Worm (Caenorhabditis elegans): Measurements from ENCODE around the gene grl-15.

The grl-15 gene

DNA sequence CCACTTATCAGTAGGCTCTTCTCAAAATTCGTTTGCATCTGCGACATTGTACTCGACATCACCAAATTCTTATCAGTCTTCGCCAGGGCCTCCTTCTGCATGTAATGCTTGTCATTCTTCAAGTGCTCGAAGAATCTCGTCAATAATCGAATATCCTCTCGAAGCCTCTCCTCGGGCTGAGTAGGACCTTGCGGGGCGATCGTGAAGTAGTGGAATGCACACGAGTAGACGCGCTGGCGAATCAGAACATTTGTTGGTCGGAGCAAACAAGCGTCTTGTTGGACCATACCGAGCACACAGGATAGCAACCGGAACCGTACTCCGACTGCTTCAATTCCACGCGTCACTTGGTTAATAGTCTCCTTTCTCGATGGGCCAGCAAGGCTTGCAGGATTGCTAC is 24.6 kb upstream of the grl-15 start:
- no peak for TF ChIP-seq daf-8 (GFP tag; IDR thresholded peaks at IDR 0.05)
- TF ChIP-seq unc-130 (GFP tag; optimal IDR thresholded peaks at IDR 0.05), result no peak
- TF ChIP-seq ZK546.5 (tag; optimal IDR thresholded peaks at IDR 0.05), result no peak
- TF ChIP-seq ceh-20 (GFP tag; IDR thresholded peaks at IDR 0.05), result no peak
- no peak for TF ChIP-seq hlh-30 (tag; optimal IDR thresholded peaks at IDR 0.05; ENCODE audit: insufficient read depth)
- no peak for TF ChIP-seq pqm-1 (tag; optimal IDR thresholded peaks at IDR 0.05)
- TF ChIP-seq unc-62 (GFP tag; optimal IDR thresholded peaks at IDR 0.05 in 1 of 2), result peak in 1 of 2 experiments; percentile 93
- TF ChIP-seq unc-62 (tag; optimal IDR thresholded peaks at IDR 0.05), result no peak
- no peak for TF ChIP-seq zfp-3 (GFP tag; conservative IDR thresholded peaks at IDR 0.05)
- no peak for TF ChIP-seq ZK337.2 (GFP tag; IDR thresholded peaks at IDR 0.05)
- TF ChIP-seq Y105C5A.15 (GFP tag; IDR thresholded peaks at IDR 0.05), result no peak
- TF ChIP-seq dmd-8 (GFP tag; IDR thresholded peaks at IDR 0.05), result no peak
- no peak for TF ChIP-seq nhr-111 (GFP tag; optimal IDR thresholded peaks at IDR 0.05)
- TF ChIP-seq nhr-11 (tag; optimal IDR thresholded peaks at IDR 0.05), result no peak
- peak; percentile 1 for TF ChIP-seq aha-1 (tag)

DNA sequence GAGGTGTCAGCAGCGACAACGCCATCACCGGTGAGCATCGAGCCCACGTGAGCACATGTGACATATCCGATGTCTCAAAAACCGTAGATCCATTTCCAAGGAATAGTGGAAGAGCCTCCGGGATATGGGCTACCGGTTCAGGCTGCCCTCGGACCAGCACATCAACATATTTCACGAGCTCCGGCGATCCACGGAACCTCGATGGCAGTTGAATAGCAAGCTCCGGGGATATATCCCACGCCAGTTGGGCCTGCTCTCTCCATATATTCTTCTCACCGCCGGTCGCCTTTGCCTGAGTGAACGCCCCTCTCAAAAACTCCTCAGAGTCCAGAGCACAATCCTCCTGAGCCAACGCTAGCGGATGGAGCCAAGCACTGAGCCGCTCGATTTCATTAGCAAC is 24.0 kb upstream of the grl-15 start:
- TF ChIP-seq pha-4 (GFP tag; IDR thresholded peaks at IDR 0.05), result no peak
- no peak for TF ChIP-seq pha-4 (tag; optimal IDR thresholded peaks at IDR 0.05)
- peak; percentile 56 for TF ChIP-seq set-16 (GFP tag; IDR thresholded peaks at IDR 0.05)
- 0 out of 2 replicates have a peak, but pooled peaks have one; percentile 5 for TF ChIP-seq F26F4.8 (GFP tag; conservative IDR thresholded peaks at IDR 0.05)

DNA sequence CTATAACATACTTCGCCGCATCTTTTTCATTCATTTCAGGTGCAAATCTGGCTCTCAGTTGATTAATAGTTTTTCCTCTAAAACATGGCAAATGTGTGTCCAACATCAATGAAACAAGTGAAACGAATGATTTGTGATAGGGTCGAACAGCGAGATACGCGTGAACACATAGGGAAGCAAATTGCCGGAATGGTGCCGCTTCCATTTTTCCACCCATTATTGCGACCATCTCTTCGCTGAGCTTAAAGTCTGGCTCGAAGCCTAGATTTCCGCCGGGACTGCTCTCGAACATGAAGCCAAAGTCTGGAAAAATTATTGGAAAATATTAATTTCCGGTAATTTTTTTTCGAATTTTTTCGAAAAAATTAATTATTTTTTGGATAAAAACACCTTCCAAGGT is 17.5 kb upstream of the grl-15 start:
- TF ChIP-seq aha-1 (tag) (peak; percentile 91), hmg-1.1 (GFP tag; IDR thresholded peaks at IDR 0.05) (no peak)

DNA sequence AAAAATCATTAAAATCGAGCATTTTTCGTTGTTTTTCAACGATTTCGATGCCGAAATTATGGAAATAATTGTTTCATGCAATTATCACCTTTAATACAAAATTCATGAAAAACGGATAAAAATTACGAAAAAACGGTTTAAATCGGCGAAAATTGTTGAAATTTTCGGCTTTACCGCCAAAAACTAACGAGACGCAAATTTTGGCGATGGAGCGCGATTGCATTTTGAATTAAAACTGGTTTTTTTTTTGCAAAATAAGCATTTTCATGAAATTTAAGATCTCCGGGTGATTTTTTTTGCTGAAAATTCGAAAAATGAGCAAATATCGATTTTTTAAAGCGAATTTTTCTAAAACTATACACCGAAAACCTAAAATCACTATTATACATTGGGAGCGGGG is 15.4 kb upstream of the grl-15 start:
- TF ChIP-seq nhr-237 (tag; optimal IDR thresholded peaks at IDR 0.05) (no peak), pha-4 (GFP tag; IDR thresholded peaks at IDR 0.05) (peak; percentile 12; the same call in 1 of the 2 replicates), pha-4 (tag; optimal IDR thresholded peaks at IDR 0.05) (no peak)

DNA sequence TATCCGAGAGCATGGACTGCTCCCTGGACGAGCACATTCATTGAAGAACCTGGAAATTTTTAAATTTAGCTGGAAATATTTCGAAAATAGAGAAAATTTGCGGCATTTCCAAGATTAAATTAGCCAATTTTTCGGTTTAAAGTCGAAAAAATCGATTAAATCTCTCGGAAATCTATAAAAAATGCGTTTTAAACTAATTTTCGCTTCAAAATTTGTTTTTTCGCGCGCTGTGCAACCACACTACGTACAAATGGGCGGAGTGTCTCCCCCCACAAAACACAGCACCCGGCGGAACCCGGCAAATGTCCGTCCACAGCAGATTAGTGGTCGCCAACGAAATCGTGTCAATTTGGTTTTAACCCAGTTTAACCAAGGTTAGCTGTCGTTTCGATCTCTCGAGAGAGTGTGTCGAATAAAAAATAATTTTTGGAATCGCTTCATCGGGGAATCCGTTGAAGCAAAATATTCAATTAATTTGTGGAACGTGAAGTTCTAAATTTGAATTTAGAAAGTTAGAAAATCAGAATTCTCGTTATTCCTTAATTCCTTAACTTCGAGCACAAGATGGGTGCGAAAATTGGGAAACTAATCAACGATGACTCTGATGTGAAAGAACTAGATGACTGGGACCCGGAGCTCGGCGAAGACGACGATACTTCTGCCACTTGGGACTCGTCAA is 14.4 kb upstream of the grl-15 start, which contains the start of the genes tim-1 and Y75B8A.23:
Gene tim-1 (minus strand): TSS at position 51 of the 679 bp plus-strand sequence.
Gene Y75B8A.23 (plus strand): TSS at position 547 of the 679 bp plus-strand sequence.
- TF ChIP-seq egl-27 (tag; optimal IDR thresholded peaks at IDR 0.05) (peak; percentile 11), jun-1 (tag; optimal IDR thresholded peaks at IDR 0.05) (peak; percentile 73), F49E8.2 (tag; optimal IDR thresholded peaks at IDR 0.05; ENCODE audit: borderline replicate concordance) (peak; percentile 93), dmd-9 (GFP tag; IDR thresholded peaks at IDR 0.05) (peak; percentile 90), mxl-2 (GFP tag; conservative IDR thresholded peaks at IDR 0.05) (no peak), sdz-12 (GFP tag; optimal IDR thresholded peaks at IDR 0.05) (peak; percentile 79), nhr-102 (tag; optimal IDR thresholded peaks at IDR 0.05) (peak; percentile 91), T20F7.1 (GFP tag; optimal IDR thresholded peaks at IDR 0.05) (no peak), dmd-8 (GFP tag; IDR thresholded peaks at IDR 0.05) (peak; percentile 39; the same call in 1 of the 2 replicates), snpc-1.2 (GFP tag; IDR thresholded peaks at IDR 0.05) (peak; percentile 84), ceh-62 (tag; optimal IDR thresholded peaks at IDR 0.05) (no peak), ZK546.5 (tag; optimal IDR thresholded peaks at IDR 0.05) (peak; percentile 19 to 36), set-16 (GFP tag; IDR thresholded peaks at IDR 0.05) (peak; percentile 26; the same call in 1 of the 2 replicates), dmd-6 (GFP tag; IDR thresholded peaks at IDR 0.05) (peak; percentile 87), ceh-82 (tag; optimal IDR thresholded peaks at IDR 0.05) (no peak), lir-3 (tag; optimal IDR thresholded peaks at IDR 0.05) (peak; percentile 37), ztf-11 (tag; optimal IDR thresholded peaks at IDR 0.05) (no peak), nhr-42 (GFP tag; IDR thresholded peaks at IDR 0.05) (peak; percentile 84), cey-2 (tag; optimal IDR thresholded peaks at IDR 0.05; ENCODE audit: borderline replicate concordance, insufficient read depth) (no peak), nhr-10 (tag; optimal IDR thresholded peaks at IDR 0.05) (no peak), fkh-10 (GFP tag; optimal IDR thresholded peaks at IDR 0.05) (peak; percentile 32), zag-1 (tag; optimal IDR thresholded peaks at IDR 0.05) (no peak), Y75B8A.6 (GFP tag; IDR thresholded peaks at IDR 0.05) (no peak), zfp-2 (tag; optimal IDR thresholded peaks at IDR 0.05) (peak; percentile 52), Y5F2A.4 (GFP tag; optimal IDR thresholded peaks at IDR 0.05) (peak; percentile 54), daf-19 (GFP tag; conservative IDR thresholded peaks at IDR 0.05) (no peak)

Data from whole organism, L4 larva.